Worm (Caenorhabditis elegans) whole organism, L4/young adult: ENCODE measurements around the gene F13E9.19.

Source experiments
- W03F9.2 ChIP-seq: fragments of 150-350 bp; optimal IDR thresholded peaks from 2 replicates; lab custom pipeline; 2014; ENCODE audit warnings: missing biosample characterization, missing genetic modification characterization
- dao-5 ChIP-seq: sonication (generic microtip); optimal IDR thresholded peaks from 2 replicates; lab custom pipeline; 2016; ENCODE audit warnings: missing genotype, missing genetic modification characterization, moderate library complexity, missing compliant biosample characterization
- him-1 ChIP-seq: sonication (generic microtip); optimal IDR thresholded peaks from 2 replicates; lab custom pipeline; 2016; ENCODE audit warnings: missing genotype, missing genetic modification reagents, missing genetic modification characterization, missing compliant biosample characterization

ce11 chrIV:10934786-10935185 lies 35.6 kb downstream of the F13E9.19 start:
- TF ChIP-seq him-1 (no peak), W03F9.2 (tag; lab: Kevin White, UChicago) (no peak), dao-5 (tag; lab: Kevin White, UChicago) (no peak)
